Worm (Caenorhabditis elegans) whole organism, L1 larva: ENCODE measurements around the gene Y62H9A.12.
A peak's percentile ranks its signal among the peaks of the same experiment; 100 is the strongest.

Experiments used
- aly-2 ChIP-seq: fragments of 150-350 bp; optimal IDR thresholded peaks from 2 replicates; lab custom pipeline; 2014; ENCODE audit warnings: missing biosample characterization, missing genetic modification characterization
- jun-1 ChIP-seq: fragments of 150-350 bp; optimal IDR thresholded peaks from 2 replicates; lab custom pipeline; 2014; ENCODE audit warnings: missing biosample characterization, missing genetic modification reagents, missing genetic modification characterization
- mdl-1 ChIP-seq, 2 experiments: fragments of 150-350 bp; optimal IDR thresholded peaks; 2 replicates each; lab custom pipeline; 2014 to 2017; ENCODE audit warnings: missing biosample characterization in 2 of 2, missing genetic modification characterization in 2 of 2, inconsistent platforms in 1 of 2
- nhr-12 ChIP-seq: sonication (generic microtip); optimal IDR thresholded peaks from 2 replicates; lab custom pipeline; 2017; ENCODE audit warnings: missing biosample characterization, missing genetic modification characterization
- nhr-76 ChIP-seq: sonication (generic microtip); optimal IDR thresholded peaks from 2 replicates; lab custom pipeline; 2017; ENCODE audit warnings: missing biosample characterization, missing genetic modification characterization
- nhr-77 ChIP-seq: fragments of 150-350 bp; optimal IDR thresholded peaks from 2 replicates; lab custom pipeline; 2014; ENCODE audit warnings: missing biosample characterization, missing genetic modification characterization
- pqm-1 ChIP-seq: sonication (generic microtip); optimal IDR thresholded peaks from 3 replicates; lab custom pipeline; 2017; ENCODE audit warnings: missing biosample characterization, missing genetic modification characterization
- snpc-4 ChIP-seq: fragments of 150-350 bp; optimal IDR thresholded peaks from 2 replicates; lab custom pipeline; 2014; ENCODE audit warnings: missing biosample characterization, missing genetic modification characterization
- unc-86 ChIP-seq: sonication (generic microtip); optimal IDR thresholded peaks from 2 replicates; lab custom pipeline; 2016; ENCODE audit warnings: missing genetic modification characterization, missing compliant biosample characterization
- zag-1 ChIP-seq: fragments of 150-350 bp; optimal IDR thresholded peaks from 2 replicates; lab custom pipeline; 2014; ENCODE audit warnings: missing biosample characterization, missing genetic modification characterization
- ztf-11 ChIP-seq, 2 experiments: sonication (generic microtip); optimal IDR thresholded peaks; 2 replicates each; lab custom pipeline; 2016 to 2017; ENCODE audit warnings: missing genetic modification characterization in 2 of 2, missing biosample characterization in 1 of 2, missing compliant biosample characterization in 1 of 2

DNA sequence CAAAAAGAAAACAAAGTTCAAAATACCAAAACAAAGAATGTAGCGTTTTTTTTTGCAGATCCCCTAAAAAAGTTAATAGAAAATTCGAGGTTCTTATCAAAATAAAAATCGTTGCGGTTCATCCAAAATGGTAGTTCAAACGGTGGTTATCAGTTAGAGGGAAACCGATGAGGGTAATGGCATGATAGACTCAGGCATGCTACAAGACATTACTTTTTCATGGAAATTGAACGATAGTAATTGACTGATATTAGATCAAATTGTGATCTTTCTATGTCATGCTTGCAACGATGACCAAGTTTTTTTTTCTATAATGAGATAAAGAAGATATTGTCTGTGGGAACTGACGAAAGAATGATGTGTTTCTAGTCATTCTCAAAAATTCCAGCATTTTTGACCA lies 50.6 kb downstream of the Y62H9A.12 start:
- TF ChIP-seq ztf-11 (tag; optimal IDR thresholded peaks at IDR 0.05; lab: Kevin White, UChicago) (no peak), unc-86 (tag; lab: Kevin White, UChicago) (no peak), snpc-4 (tag; lab: Kevin White, UChicago) (no peak), zag-1 (no peak), aly-2 (tag; lab: Kevin White, UChicago) (no peak), jun-1 (no peak), nhr-76 (tag; lab: Kevin White, UChicago) (no peak), nhr-77 (no peak), nhr-12 (tag; lab: Kevin White, UChicago) (no peak), pqm-1 (tag; lab: Kevin White, UChicago) (peak; percentile 55), mdl-1 (tag; optimal IDR thresholded peaks at IDR 0.05; lab: Kevin White, UChicago) (no peak)
